Fruit fly (Drosophila melanogaster) whole organism: ENCODE results near the gene skl.

Experiments
- CG8478 ChIP-seq: fragments of >200 bp; optimal IDR thresholded peaks from 2 replicates; lab custom pipeline; 2018; ENCODE audit warnings: inconsistent platforms
- Dll ChIP-seq: fragments of >200 bp; optimal IDR thresholded peaks from 2 replicates; lab custom pipeline; 2017
- EcR ChIP-seq, 2 experiments: fragments of >200 bp; optimal IDR thresholded peaks; 2 replicates each; lab custom pipeline; 2017; ENCODE audit warnings: missing biosample characterization in 2 of 2, missing genetic modification characterization in 2 of 2, missing genetic modification reagents in 2 of 2
- pan ChIP-seq: fragments of >200 bp; optimal IDR thresholded peaks from 2 replicates; lab custom pipeline; 2017
- psq ChIP-seq: fragments of >200 bp; optimal IDR thresholded peaks from 2 replicates; lab custom pipeline; 2017
- usp ChIP-seq: fragments of >200 bp; optimal IDR thresholded peaks from 2 replicates; lab custom pipeline; 2017; ENCODE audit warnings: missing biosample characterization, missing genetic modification characterization, mixed read lengths

DNA sequence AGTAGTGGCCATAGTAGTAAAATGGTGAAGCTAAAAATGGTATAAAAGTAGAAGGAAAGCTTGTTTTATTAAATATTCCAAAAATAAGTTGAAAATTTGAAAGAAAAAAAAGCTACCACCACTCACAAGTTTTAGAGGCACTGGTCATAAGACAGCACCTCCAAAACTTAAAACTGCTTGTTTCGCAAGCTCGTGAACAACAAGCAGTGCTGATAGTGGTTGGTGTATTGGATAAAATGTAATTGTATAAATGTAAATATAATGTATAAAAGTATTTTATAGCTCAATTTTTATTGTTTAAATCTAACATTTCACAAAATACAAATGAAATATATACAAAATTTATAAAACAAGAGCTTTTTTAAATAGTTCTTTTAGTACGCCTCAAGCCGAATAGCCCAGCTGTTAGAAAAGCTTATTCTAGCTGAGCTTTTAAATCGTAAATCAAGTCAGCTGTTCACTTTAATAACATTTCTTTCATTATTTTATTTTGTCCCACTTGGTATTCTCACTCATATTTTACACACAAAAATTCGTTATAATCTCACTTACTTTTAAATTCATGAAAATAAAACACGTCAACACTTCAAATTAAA lies 20.7 kb upstream of the skl start:
- no peak for TF ChIP-seq pan (lab: Kevin White, UChicago)
- TF ChIP-seq usp (GFP tag; lab: Kevin White, UChicago) = no peak
- no peak for TF ChIP-seq CG8478
- TF ChIP-seq Dll (lab: Kevin White, UChicago) = no peak
- TF ChIP-seq EcR (GFP tag; optimal IDR thresholded peaks at IDR 0.05; lab: Kevin White, UChicago) = no peak
- TF ChIP-seq psq (lab: Kevin White, UChicago) = no peak
